Worm (Caenorhabditis elegans) whole organism, young adult: Measurements from ENCODE around the gene C11G10.1.

Experiments
- B0336.3 ChIP-seq: fragments of 200-800 bp; sonication (Bioruptor generic); IDR thresholded peaks from 2 replicates; pipeline ENCODE4 v1.3.6; 2022; ENCODE audit warnings: missing genetic modification characterization, missing compliant biosample characterization
- aptf-2 ChIP-seq: fragments of 200-800 bp; sonication (Bioruptor generic); conservative IDR thresholded peaks from 2 replicates; pipeline ENCODE4 v1.3.6; 2022; ENCODE audit warnings: missing genetic modification reagents, missing genetic modification characterization, missing compliant biosample characterization
- athp-1 ChIP-seq: sonication (generic microtip); optimal IDR thresholded peaks from 2 replicates; lab custom pipeline; 2017; ENCODE audit warnings: mild to moderate bottlenecking, missing genetic modification characterization, missing compliant biosample characterization
- cebp-1 ChIP-seq, 2 experiments: fragments of 200-800 bp in 1 of 2; sonication (Bioruptor generic) in 1 of 2; sonication (generic microtip) in 1 of 2; IDR thresholded peaks in 1 of 2; optimal IDR thresholded peaks in 1 of 2; 2 replicates each; pipeline versions ENCODE4 v1.3.6 to Lab custom; 2017 to 2022; ENCODE audit warnings: missing compliant biosample characterization in 2 of 2, missing genetic modification characterization in 2 of 2, mild to moderate bottlenecking in 1 of 2, missing genetic modification reagents in 1 of 2, moderate library complexity in 1 of 2
- ekl-4 ChIP-seq: fragments of 200-800 bp; sonication (Bioruptor generic); IDR thresholded peaks from 2 replicates; pipeline ENCODE4 v1.3.6; 2022; ENCODE audit warnings: missing genetic modification reagents, missing genetic modification characterization, missing compliant biosample characterization
- ets-4 ChIP-seq: fragments of 200-800 bp; sonication (Bioruptor generic); optimal IDR thresholded peaks from 2 replicates; lab custom pipeline; 2018; ENCODE audit warnings: mild to moderate bottlenecking, missing genetic modification characterization, missing compliant biosample characterization
- him-1 ChIP-seq: sonication (generic microtip); optimal IDR thresholded peaks from 2 replicates; lab custom pipeline; 2016; ENCODE audit warnings: missing genotype, missing genetic modification reagents, missing genetic modification characterization, missing compliant biosample characterization
- hmg-20 ChIP-seq: fragments of 200-800 bp; sonication (Bioruptor generic); IDR thresholded peaks from 2 replicates; pipeline ENCODE4 v1.3.6; 2022; ENCODE audit warnings: missing genetic modification reagents, missing genetic modification characterization, missing compliant biosample characterization
- hsf-1 ChIP-seq: fragments of 200-800 bp; sonication (Bioruptor generic); IDR thresholded peaks from 2 replicates; pipeline ENCODE4 v1.3.6; 2022; ENCODE audit warnings: missing genetic modification reagents, missing genetic modification characterization, missing compliant biosample characterization
- let-607 ChIP-seq, 2 experiments: fragments of 200-800 bp in 1 of 2; sonication (Bioruptor generic) in 1 of 2; sonication (generic microtip) in 1 of 2; optimal IDR thresholded peaks; 2 replicates each; lab custom pipeline; 2016 to 2018; ENCODE audit warnings: mild to moderate bottlenecking in 2 of 2, missing compliant biosample characterization in 2 of 2, missing genetic modification characterization in 2 of 2, moderate library complexity in 2 of 2, missing genotype in 1 of 2
- mes-4 ChIP-seq: sonication (generic microtip); optimal IDR thresholded peaks from 2 replicates; lab custom pipeline; 2016; ENCODE audit warnings: missing genotype, missing genetic modification characterization, missing compliant biosample characterization
- nfya-2 ChIP-seq: fragments of 200-800 bp; sonication (Bioruptor generic); IDR thresholded peaks from 2 replicates; pipeline ENCODE4 v1.3.6; 2022; ENCODE audit warnings: missing genetic modification reagents, missing genetic modification characterization, missing compliant biosample characterization
- nhr-90 ChIP-seq: sonication (generic microtip); optimal IDR thresholded peaks from 2 replicates; lab custom pipeline; 2016; ENCODE audit warnings: missing genotype, mild to moderate bottlenecking, missing genetic modification characterization, missing compliant biosample characterization
- repo-1 ChIP-seq: sonication (generic microtip); optimal IDR thresholded peaks from 2 replicates; lab custom pipeline; 2017; ENCODE audit warnings: mild to moderate bottlenecking, missing genetic modification characterization, missing compliant biosample characterization

DNA sequence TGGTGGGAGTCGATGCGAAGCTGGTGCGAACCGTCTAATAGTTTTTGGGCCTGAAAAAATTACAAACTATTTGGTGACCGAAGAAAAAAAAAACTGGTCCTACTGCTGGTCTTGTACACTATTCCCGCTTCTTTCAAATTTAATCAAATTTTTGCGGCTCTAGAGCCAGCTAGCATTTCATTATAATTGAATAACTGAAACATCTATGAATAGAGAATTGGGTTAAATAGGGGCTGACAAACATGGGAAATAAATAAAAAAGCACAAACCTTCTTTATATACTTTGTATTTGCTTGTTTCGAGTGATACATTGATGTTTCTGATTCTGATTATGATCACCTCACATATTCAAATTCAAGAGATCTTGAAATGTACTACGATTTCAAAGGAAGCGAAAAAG, 33.4 kb downstream of the C11G10.1 start:
- no peak for TF ChIP-seq cebp-1 (GFP tag; IDR thresholded peaks at IDR 0.05; lab: Robert Waterston, UW)
- TF ChIP-seq cebp-1 (tag; optimal IDR thresholded peaks at IDR 0.05; lab: Kevin White, UChicago) = no peak
- no peak for TF ChIP-seq ekl-4 (GFP tag; lab: Robert Waterston, UW)
- no peak for TF ChIP-seq aptf-2 (GFP tag; lab: Robert Waterston, UW)
- TF ChIP-seq nhr-90 (tag; lab: Kevin White, UChicago) = no peak
- no peak for TF ChIP-seq ets-4 (GFP tag; lab: Kevin White, UChicago)
- no peak for TF ChIP-seq hmg-20 (GFP tag; lab: Robert Waterston, UW)
- TF ChIP-seq him-1 (tag; lab: Kevin White, UChicago) = no peak
- no peak for TF ChIP-seq B0336.3 (GFP tag; lab: Robert Waterston, UW)
- TF ChIP-seq hsf-1 (GFP tag; lab: Robert Waterston, UW) = no peak
- no peak for TF ChIP-seq repo-1 (tag; lab: Kevin White, UChicago)
- no peak for TF ChIP-seq athp-1 (tag; lab: Kevin White, UChicago)
- no peak for TF ChIP-seq mes-4 (tag; lab: Kevin White, UChicago)
- no peak for TF ChIP-seq let-607 (tag; optimal IDR thresholded peaks at IDR 0.05; lab: Kevin White, UChicago)
- no peak for TF ChIP-seq nfya-2 (GFP tag; lab: Robert Waterston, UW)
